Fruit fly (Drosophila melanogaster) whole organism, embryonic: ENCODE results near the gene CG4101.

Experiments used
- BEAF-32 ChIP-seq: fragments of 200-800 bp; sonication (Bioruptor generic); optimal IDR thresholded peaks from 3 replicates; lab custom pipeline; 2017; ENCODE audit warnings: missing biosample characterization, missing genetic modification characterization, mild to moderate bottlenecking, moderate library complexity, missing genetic modification reagents
- Bteb2 ChIP-seq: fragments of 200-800 bp; sonication (Bioruptor generic); optimal IDR thresholded peaks from 2 replicates; lab custom pipeline; 2016; ENCODE audit warnings: missing biosample characterization, missing genetic modification characterization
- C15 ChIP-seq: fragments of 200-800 bp; sonication (Bioruptor generic); IDR thresholded peaks from 3 replicates; pipeline ENCODE4 v1.3.6; 2022; ENCODE audit warnings: missing biosample characterization, missing genetic modification characterization
- CG11560 ChIP-seq: fragments of 200-800 bp; sonication (Bioruptor generic); IDR thresholded peaks from 3 replicates; pipeline ENCODE4 v1.3.6; 2022; ENCODE audit warnings: missing biosample characterization, missing genetic modification characterization
- CG1233 ChIP-seq: fragments of 200-800 bp; sonication (Bioruptor generic); optimal IDR thresholded peaks from 4 replicates; lab custom pipeline; 2018; ENCODE audit warnings: missing biosample characterization, mild to moderate bottlenecking, missing genetic modification characterization
- CG12942 ChIP-seq: fragments of 200-800 bp; sonication (Bioruptor generic); optimal IDR thresholded peaks from 3 replicates; lab custom pipeline; 2016; ENCODE audit warnings: missing biosample characterization, missing genetic modification characterization
- CG13424 ChIP-seq: fragments of 200-800 bp; sonication (Bioruptor generic); optimal IDR thresholded peaks from 2 replicates; lab custom pipeline; 2019; ENCODE audit warnings: missing biosample characterization, mild to moderate bottlenecking, missing genetic modification characterization, moderate library complexity
- CG13624 ChIP-seq: fragments of 200-800 bp; sonication (Bioruptor generic); optimal IDR thresholded peaks from 2 replicates; lab custom pipeline; 2016; ENCODE audit warnings: missing biosample characterization, missing genetic modification characterization
- CG17829 ChIP-seq: fragments of 200-800 bp; optimal IDR thresholded peaks from 2 replicates; lab custom pipeline; 2019; ENCODE audit warnings: missing biosample characterization, mild to moderate bottlenecking, missing genetic modification characterization, moderate library complexity
- CG2116 ChIP-seq: fragments of 200-800 bp; sonication (Bioruptor generic); optimal IDR thresholded peaks from 3 replicates; lab custom pipeline; 2018; ENCODE audit warnings: missing biosample characterization, mild to moderate bottlenecking, missing genetic modification characterization
- CG42726 ChIP-seq: fragments of 200-800 bp; sonication (Bioruptor generic); IDR thresholded peaks from 2 replicates; pipeline ENCODE4 v1.3.6; 2022; ENCODE audit warnings: missing biosample characterization, missing genetic modification characterization; ENCODE audit not compliant: partially characterized antibody
- CG4707 ChIP-seq: fragments of 200-800 bp; sonication (Bioruptor generic); optimal IDR thresholded peaks from 2 replicates; lab custom pipeline; 2018; ENCODE audit warnings: missing biosample characterization, mild to moderate bottlenecking, missing genetic modification characterization, moderate library complexity
- CG5180 ChIP-seq: fragments of 200-800 bp; sonication (Bioruptor generic); optimal IDR thresholded peaks from 3 replicates; lab custom pipeline; 2017; ENCODE audit warnings: missing biosample characterization, missing genetic modification characterization, mild to moderate bottlenecking, moderate library complexity, missing genetic modification reagents
- CG7963 ChIP-seq: fragments of 200-800 bp; sonication (Bioruptor generic); IDR thresholded peaks from 3 replicates; pipeline ENCODE4 v1.3.6; 2022; ENCODE audit warnings: missing biosample characterization, missing genetic modification characterization; ENCODE audit not compliant: partially characterized antibody
- CG9215 ChIP-seq: fragments of 200-800 bp; sonication (Bioruptor generic); IDR thresholded peaks from 2 replicates; pipeline ENCODE4 v1.3.6; 2022; ENCODE audit warnings: missing biosample characterization, missing genetic modification characterization
- CrebB ChIP-seq: fragments of 200-800 bp; sonication (Bioruptor generic); optimal IDR thresholded peaks from 3 replicates; lab custom pipeline; 2018; ENCODE audit warnings: missing biosample characterization, mild to moderate bottlenecking, missing genetic modification characterization
- Dad ChIP-seq: fragments of 200-800 bp; sonication (Bioruptor generic); optimal IDR thresholded peaks from 3 replicates; lab custom pipeline; 2016; ENCODE audit warnings: missing biosample characterization, missing genetic modification characterization
- Dbx ChIP-seq: fragments of 200-800 bp; sonication (Bioruptor generic); IDR thresholded peaks from 3 replicates; pipeline ENCODE4 v1.3.6; 2022; ENCODE audit warnings: missing biosample characterization, missing genetic modification characterization
- Dref ChIP-seq: fragments of 200-800 bp; sonication (Bioruptor generic); IDR thresholded peaks from 2 replicates; pipeline ENCODE4 v1.3.6; 2022; ENCODE audit warnings: missing biosample characterization, missing genetic modification characterization
- Fer3 ChIP-seq: fragments of 200-800 bp; sonication (Bioruptor generic); optimal IDR thresholded peaks from 2 replicates; lab custom pipeline; 2018; ENCODE audit warnings: missing biosample characterization, mild to moderate bottlenecking, missing genetic modification characterization, moderate library complexity
- HLH3B ChIP-seq: fragments of 200-800 bp; sonication (Bioruptor generic); IDR thresholded peaks from 2 replicates; pipeline ENCODE4 v1.3.6; 2022; ENCODE audit warnings: missing biosample characterization, missing genetic modification characterization
- HmgZ ChIP-seq: fragments of 200-800 bp; sonication (Bioruptor generic); optimal IDR thresholded peaks from 2 replicates; lab custom pipeline; 2018; ENCODE audit warnings: missing biosample characterization, mild to moderate bottlenecking, missing genetic modification characterization
- Mrtf ChIP-seq: fragments of 200-800 bp; sonication (Bioruptor generic); IDR thresholded peaks from 3 replicates; pipeline ENCODE4 v1.3.6; 2022; ENCODE audit warnings: missing biosample characterization, missing genetic modification characterization
- Myb ChIP-seq: fragments of 200-800 bp; sonication (Bioruptor generic); optimal IDR thresholded peaks from 2 replicates; lab custom pipeline; 2016; ENCODE audit warnings: missing biosample characterization, missing genetic modification characterization
- Nf-YB ChIP-seq: fragments of 200-800 bp; sonication (Bioruptor generic); optimal IDR thresholded peaks from 3 replicates; lab custom pipeline; 2019; ENCODE audit warnings: missing biosample characterization, mild to moderate bottlenecking, missing genetic modification characterization, moderate library complexity
- Opbp ChIP-seq: fragments of 200-800 bp; sonication (Bioruptor generic); IDR thresholded peaks from 3 replicates; pipeline ENCODE4 v1.3.6; 2022; ENCODE audit warnings: missing biosample characterization, missing genetic modification characterization; ENCODE audit not compliant: partially characterized antibody
- Sox100B ChIP-seq: fragments of 200-800 bp; sonication (Bioruptor generic); optimal IDR thresholded peaks from 3 replicates; lab custom pipeline; 2018; ENCODE audit warnings: missing biosample characterization, mild to moderate bottlenecking, missing genetic modification characterization
- Stat92E ChIP-seq, 3 experiments: fragments of >200 bp in 2 of 3; fragments of 200-800 bp in 1 of 3; sonication (Bioruptor generic) in 1 of 3; optimal IDR thresholded peaks; 2 replicates each; lab custom pipeline; 2017 to 2019; ENCODE audit warnings: missing biosample characterization in 3 of 3, missing genetic modification characterization in 3 of 3, mild to moderate bottlenecking in 1 of 3, moderate library complexity in 1 of 3
- bcd ChIP-seq: fragments of 200-800 bp; sonication (Bioruptor generic); optimal IDR thresholded peaks from 2 replicates; lab custom pipeline; 2017; ENCODE audit warnings: missing biosample characterization, mild to moderate bottlenecking, missing genetic modification characterization
- bsh ChIP-seq, 2 experiments: fragments of 200-800 bp; sonication (Bioruptor generic); optimal IDR thresholded peaks; 2 replicates each; lab custom pipeline; 2017 to 2018; ENCODE audit warnings: mild to moderate bottlenecking in 2 of 2, missing biosample characterization in 2 of 2, missing genetic modification characterization in 2 of 2, moderate library complexity in 1 of 2
- chif ChIP-seq, 2 experiments: fragments of 200-800 bp; sonication (Bioruptor generic); optimal IDR thresholded peaks; 3 replicates each; lab custom pipeline; 2016; ENCODE audit warnings: missing biosample characterization in 2 of 2, missing genetic modification characterization in 2 of 2
- chm ChIP-seq: fragments of 200-800 bp; sonication (Bioruptor generic); IDR thresholded peaks from 2 replicates; pipeline ENCODE4 v1.3.6; 2022; ENCODE audit warnings: missing biosample characterization, missing genetic modification characterization
- crol ChIP-seq: fragments of 200-800 bp; sonication (Bioruptor generic); IDR thresholded peaks from 2 replicates; pipeline ENCODE4 v1.3.6; 2022; ENCODE audit warnings: missing biosample characterization, missing genetic modification characterization
- ewg ChIP-seq: fragments of 200-800 bp; sonication (Bioruptor generic); optimal IDR thresholded peaks from 3 replicates; lab custom pipeline; 2017; ENCODE audit warnings: mild to moderate bottlenecking, missing biosample characterization, missing genetic modification reagents, missing genetic modification characterization
- eyg ChIP-seq: fragments of 200-800 bp; sonication (Bioruptor generic); optimal IDR thresholded peaks from 3 replicates; lab custom pipeline; 2016; ENCODE audit warnings: missing biosample characterization, missing genetic modification characterization
- gsb-n ChIP-seq: fragments of 200-800 bp; sonication (Bioruptor generic); optimal IDR thresholded peaks from 3 replicates; lab custom pipeline; 2018; ENCODE audit warnings: missing biosample characterization, mild to moderate bottlenecking, missing genetic modification characterization
- jumu ChIP-seq: fragments of 200-800 bp; sonication (Bioruptor generic); optimal IDR thresholded peaks from 3 replicates; lab custom pipeline; 2016; ENCODE audit warnings: missing biosample characterization, missing genetic modification characterization
- lov ChIP-seq, 2 experiments: fragments of 200-800 bp in 1 of 2; fragments of >200 bp in 1 of 2; sonication (Bioruptor generic) in 1 of 2; IDR thresholded peaks in 1 of 2; optimal IDR thresholded peaks in 1 of 2; 2 replicates in 1 of 2; 3 replicates in 1 of 2; pipeline versions ENCODE4 v1.3.6 to Lab custom; 2017 to 2022; ENCODE audit warnings: missing biosample characterization in 1 of 2, missing genetic modification characterization in 1 of 2
- org-1 ChIP-seq: fragments of 200-800 bp; sonication (Bioruptor generic); optimal IDR thresholded peaks from 2 replicates; lab custom pipeline; 2017; ENCODE audit warnings: missing biosample characterization, missing genetic modification characterization
- pzg ChIP-seq: fragments of 200-800 bp; sonication (Bioruptor generic); optimal IDR thresholded peaks from 3 replicates; lab custom pipeline; 2018; ENCODE audit warnings: missing biosample characterization, mild to moderate bottlenecking, missing genetic modification characterization, moderate library complexity
- repo ChIP-seq: fragments of 200-800 bp; sonication (Bioruptor generic); optimal IDR thresholded peaks from 2 replicates; lab custom pipeline; 2016; ENCODE audit warnings: missing biosample characterization, missing genetic modification characterization
- shn ChIP-seq: fragments of 200-800 bp; sonication (Bioruptor generic); optimal IDR thresholded peaks from 3 replicates; lab custom pipeline; 2016; ENCODE audit warnings: missing biosample characterization, missing genetic modification characterization
- sim ChIP-seq: fragments of 200-800 bp; sonication (Bioruptor generic); IDR thresholded peaks from 2 replicates; pipeline ENCODE4 v1.3.6; 2022; ENCODE audit warnings: missing biosample characterization, missing genetic modification characterization
- sob ChIP-seq: fragments of 200-800 bp; sonication (Bioruptor generic); IDR thresholded peaks from 2 replicates; pipeline ENCODE4 v1.3.6; 2022; ENCODE audit warnings: missing biosample characterization, missing genetic modification characterization
- tgo ChIP-seq: fragments of 200-800 bp; sonication (Bioruptor generic); IDR thresholded peaks from 3 replicates; pipeline ENCODE4 v1.3.6; 2022; ENCODE audit warnings: missing biosample characterization, missing genetic modification characterization
- twi ChIP-seq: fragments of 200-800 bp; optimal IDR thresholded peaks from 2 replicates; lab custom pipeline; 2019; ENCODE audit warnings: missing biosample characterization, mild to moderate bottlenecking, missing genetic modification characterization, moderate library complexity
- unpg ChIP-seq: fragments of 200-800 bp; sonication (Bioruptor generic); optimal IDR thresholded peaks from 3 replicates; lab custom pipeline; 2018; ENCODE audit warnings: missing biosample characterization, mild to moderate bottlenecking, missing genetic modification characterization, moderate library complexity
- wek ChIP-seq: fragments of 200-800 bp; sonication (Bioruptor generic); optimal IDR thresholded peaks from 3 replicates; lab custom pipeline; 2018; ENCODE audit warnings: missing biosample characterization, mild to moderate bottlenecking, missing genetic modification characterization, moderate library complexity
- zen2 ChIP-seq: fragments of 200-800 bp; sonication (Bioruptor generic); IDR thresholded peaks from 3 replicates; pipeline ENCODE4 v1.3.6; 2022; ENCODE audit warnings: missing biosample characterization, missing genetic modification characterization; ENCODE audit not compliant: partially characterized antibody

CG4101 gene

DNA sequence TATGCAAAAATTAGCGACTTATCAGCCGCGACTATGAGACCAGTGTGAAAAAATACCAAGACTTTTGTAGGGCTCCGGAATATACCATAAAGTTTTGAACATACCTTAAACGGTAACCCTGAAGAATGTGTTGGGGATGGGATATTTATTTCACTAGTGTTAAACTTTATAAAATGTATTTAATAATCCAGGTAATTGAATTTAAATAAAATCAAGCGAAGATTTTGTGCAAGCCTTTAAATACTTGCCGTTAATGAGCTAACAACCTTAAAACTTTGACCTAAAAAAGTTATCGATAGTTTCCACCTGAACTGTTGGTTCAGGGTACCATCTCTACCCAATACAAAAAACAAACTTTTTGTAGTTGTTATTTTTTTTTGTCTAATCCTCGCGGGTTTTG is at the start of gene CG4101 (continued):
- TF ChIP-seq BEAF-32 (peak; percentile 90), shn (GFP tag; lab: Kevin White, UChicago) (peak; percentile 76), sim (GFP tag; lab: Robert Waterston, UW) (no peak), CG7963 (no peak), unpg (peak; percentile 84), CG2116 (GFP tag; lab: Kevin White, UChicago) (peak; percentile 79), chm (GFP tag; lab: Robert Waterston, UW) (no peak), CG13624 (GFP tag; lab: Kevin White, UChicago) (peak; percentile 74), CG42726 (peak; percentile 45; the same call in 1 of the 2 replicates), Nf-YB (GFP tag; lab: Kevin White, UChicago) (peak; percentile 39), CG17829 (tag; lab: Kevin White, UChicago) (peak; percentile 76), CG12942 (GFP tag; lab: Kevin White, UChicago) (peak; percentile 81), bsh (GFP tag; optimal IDR thresholded peaks at IDR 0.05; lab: Kevin White, UChicago) (peak; percentile 35 to 79), pzg (GFP tag; lab: Kevin White, UChicago) (peak; percentile 77), Bteb2 (GFP tag; lab: Kevin White, UChicago) (peak; percentile 57), CG13424 (peak; percentile 91), Opbp (GFP tag; lab: Robert Waterston, UW) (peak; percentile 70; the same call in 2 of the 3 replicates), bcd (GFP tag; lab: Kevin White, UChicago) (peak; percentile 74), twi (tag; lab: Kevin White, UChicago) (peak; percentile 67), Stat92E (GFP tag; optimal IDR thresholded peaks at IDR 0.05; lab: Kevin White, UChicago) (no peak), CG9215 (GFP tag; lab: Robert Waterston, UW) (peak; percentile 80), Dad (GFP tag; lab: Kevin White, UChicago) (peak; percentile 41), CG1233 (GFP tag; lab: Kevin White, UChicago) (peak; percentile 60), HLH3B (peak; percentile 57), sob (peak; percentile 87), eyg (GFP tag; lab: Kevin White, UChicago) (peak; percentile 11), jumu (GFP tag; lab: Kevin White, UChicago) (peak; percentile 58), zen2 (peak; percentile 73; the same call in 1 of the 3 replicates), CrebB (tag; lab: Kevin White, UChicago) (peak; percentile 51), wek (GFP tag; lab: Kevin White, UChicago) (no peak), tgo (peak; percentile 80), C15 (GFP tag; lab: Robert Waterston, UW) (0 out of 3 replicates have a peak, but pooled peaks have one; percentile 41), ewg (GFP tag; lab: Kevin White, UChicago) (peak; percentile 49), Fer3 (tag; lab: Kevin White, UChicago) (peak; percentile 81), crol (GFP tag; lab: Robert Waterston, UW) (no peak), Mrtf (GFP tag; lab: Robert Waterston, UW) (peak; percentile 68), CG4707 (no peak), repo (peak; percentile 30), CG5180 (GFP tag; lab: Kevin White, UChicago) (no peak), HmgZ (peak; percentile 86), gsb-n (tag; lab: Kevin White, UChicago) (peak; percentile 60), org-1 (GFP tag; lab: Kevin White, UChicago) (no peak), Sox100B (peak; percentile 64), Myb (GFP tag; lab: Kevin White, UChicago) (peak; percentile 62), CG11560 (tag; lab: Robert Waterston, UW) (0 out of 3 replicates have a peak, but pooled peaks have one; percentile 48), lov (optimal IDR thresholded peaks at IDR 0.05; lab: Kevin White, UChicago) (no peak), lov (GFP tag; IDR thresholded peaks at IDR 0.05; lab: Robert Waterston, UW) (peak; percentile 33; the same call in 1 of the 3 replicates), Dbx (GFP tag; lab: Robert Waterston, UW) (peak; percentile 86), Dref (GFP tag; lab: Robert Waterston, UW) (peak; percentile 64), chif (GFP tag; optimal IDR thresholded peaks at IDR 0.05; lab: Kevin White, UChicago) (peak; percentile 54 to 79)
